Fruit fly (Drosophila melanogaster) whole organism, embryonic: ENCODE data around the gene Clbn.
A peak's percentile ranks its signal among the peaks of the same experiment; 100 is the strongest.

Source experiments
- Ada2b ChIP-seq: fragments of 200-800 bp; sonication (Bioruptor generic); IDR thresholded peaks from 2 replicates; pipeline ENCODE4 v1.3.6; 2022; ENCODE audit warnings: missing biosample characterization, missing genetic modification characterization
- B-H2 ChIP-seq: fragments of 200-800 bp; sonication (Bioruptor generic); optimal IDR thresholded peaks from 2 replicates; lab custom pipeline; 2018; ENCODE audit warnings: missing biosample characterization, mild to moderate bottlenecking, missing genetic modification characterization
- CG10147 ChIP-seq: fragments of 200-800 bp; sonication (Bioruptor generic); optimal IDR thresholded peaks from 2 replicates; lab custom pipeline; 2019; ENCODE audit warnings: missing biosample characterization, mild to moderate bottlenecking, missing genetic modification characterization, moderate library complexity
- CG1024 ChIP-seq: fragments of 200-800 bp; sonication (Bioruptor generic); IDR thresholded peaks from 2 replicates; pipeline ENCODE4 v1.3.6; 2022; ENCODE audit warnings: missing biosample characterization, missing genetic modification characterization
- CG10274 ChIP-seq: fragments of 200-800 bp; sonication (Bioruptor generic); optimal IDR thresholded peaks from 3 replicates; lab custom pipeline; 2017; ENCODE audit warnings: missing biosample characterization, mild to moderate bottlenecking, missing genetic modification characterization
- CG10321 ChIP-seq: fragments of 200-800 bp; sonication (Bioruptor generic); IDR thresholded peaks from 2 replicates; pipeline ENCODE4 v1.3.6; 2022; ENCODE audit warnings: missing biosample characterization, missing genetic modification characterization
- CG10462 ChIP-seq: fragments of 200-800 bp; sonication (Bioruptor generic); optimal IDR thresholded peaks from 2 replicates; lab custom pipeline; 2016; ENCODE audit warnings: missing biosample characterization, missing genetic modification characterization
- CG11723 ChIP-seq: fragments of 200-800 bp; sonication (Bioruptor generic); optimal IDR thresholded peaks from 2 replicates; lab custom pipeline; 2017; ENCODE audit warnings: missing biosample characterization, mild to moderate bottlenecking, missing genetic modification characterization
- CG12104 ChIP-seq: fragments of 200-800 bp; sonication (Bioruptor generic); optimal IDR thresholded peaks from 3 replicates; lab custom pipeline; 2016; ENCODE audit warnings: missing biosample characterization, missing genetic modification characterization
- CG13624 ChIP-seq: fragments of 200-800 bp; sonication (Bioruptor generic); optimal IDR thresholded peaks from 2 replicates; lab custom pipeline; 2016; ENCODE audit warnings: missing biosample characterization, missing genetic modification characterization
- CG14441 ChIP-seq: fragments of 200-800 bp; sonication (Bioruptor generic); IDR thresholded peaks from 2 replicates; pipeline ENCODE4 v1.3.6; 2022; ENCODE audit warnings: missing biosample characterization, missing genetic modification characterization
- CG14667 ChIP-seq: fragments of 200-800 bp; sonication (Bioruptor generic); IDR thresholded peaks from 2 replicates; pipeline ENCODE4 v1.3.6; 2022; ENCODE audit warnings: missing biosample characterization, missing genetic modification characterization
- CG15011 ChIP-seq: fragments of 200-800 bp; sonication (Bioruptor generic); optimal IDR thresholded peaks from 3 replicates; lab custom pipeline; 2018; ENCODE audit warnings: missing biosample characterization, mild to moderate bottlenecking, missing genetic modification characterization
- CG15601 ChIP-seq: fragments of 200-800 bp; sonication (Bioruptor generic); optimal IDR thresholded peaks from 3 replicates; lab custom pipeline; 2019; ENCODE audit warnings: missing biosample characterization, mild to moderate bottlenecking, missing genetic modification characterization, moderate library complexity
- CG17385 ChIP-seq: fragments of 200-800 bp; sonication (Bioruptor generic); optimal IDR thresholded peaks from 3 replicates; lab custom pipeline; 2018; ENCODE audit warnings: missing biosample characterization, mild to moderate bottlenecking, missing genetic modification characterization
- CG17802 ChIP-seq: fragments of 200-800 bp; sonication (Bioruptor generic); optimal IDR thresholded peaks from 2 replicates; lab custom pipeline; 2018; ENCODE audit warnings: missing biosample characterization, mild to moderate bottlenecking, missing genetic modification characterization, moderate library complexity
- CG30403 ChIP-seq: fragments of 200-800 bp; sonication (Bioruptor generic); optimal IDR thresholded peaks from 3 replicates; lab custom pipeline; 2016; ENCODE audit warnings: missing biosample characterization, missing genetic modification characterization
- CG31388 ChIP-seq: fragments of 200-800 bp; sonication (Bioruptor generic); optimal IDR thresholded peaks from 2 replicates; lab custom pipeline; 2016; ENCODE audit warnings: missing biosample characterization, missing genetic modification characterization
- CG34422 ChIP-seq: fragments of 200-800 bp; sonication (Bioruptor generic); IDR thresholded peaks from 3 replicates; pipeline ENCODE4 v1.3.6; 2022; ENCODE audit warnings: missing biosample characterization, missing genetic modification characterization
- CG3995 ChIP-seq: fragments of 200-800 bp; sonication (Bioruptor generic); optimal IDR thresholded peaks from 3 replicates; lab custom pipeline; 2016; ENCODE audit warnings: missing biosample characterization, missing genetic modification characterization
- CG4328 ChIP-seq: fragments of 200-800 bp; sonication (Bioruptor generic); optimal IDR thresholded peaks from 3 replicates; lab custom pipeline; 2017; ENCODE audit warnings: missing biosample characterization, missing genetic modification reagents, missing genetic modification characterization
- CG6854 ChIP-seq: fragments of 200-800 bp; sonication (Bioruptor generic); optimal IDR thresholded peaks from 3 replicates; lab custom pipeline; 2017; ENCODE audit warnings: missing biosample characterization, mild to moderate bottlenecking, missing genetic modification characterization
- CG7786 ChIP-seq: fragments of 200-800 bp; sonication (Bioruptor generic); optimal IDR thresholded peaks from 2 replicates; lab custom pipeline; 2016; ENCODE audit warnings: missing biosample characterization, missing genetic modification characterization
- CG8089 ChIP-seq: fragments of 200-800 bp; sonication (Bioruptor generic); optimal IDR thresholded peaks from 3 replicates; lab custom pipeline; 2016; ENCODE audit warnings: missing biosample characterization, missing genetic modification characterization
- CG9437 ChIP-seq: fragments of 200-800 bp; sonication (Bioruptor generic); optimal IDR thresholded peaks from 2 replicates; lab custom pipeline; 2018; ENCODE audit warnings: missing biosample characterization, mild to moderate bottlenecking, missing genetic modification characterization
- E2f1 ChIP-seq: fragments of 200-800 bp; sonication (Bioruptor generic); IDR thresholded peaks from 2 replicates; pipeline ENCODE4 v1.3.6; 2022; ENCODE audit warnings: missing biosample characterization, missing genetic modification characterization
- MESR4 ChIP-seq: fragments of 200-800 bp; sonication (Bioruptor generic); optimal IDR thresholded peaks from 2 replicates; lab custom pipeline; 2018; ENCODE audit warnings: missing biosample characterization, mild to moderate bottlenecking, missing genetic modification characterization, moderate library complexity
- Med ChIP-seq: fragments of 200-800 bp; sonication (Bioruptor generic); peaks from one replicate; lab custom pipeline; 2016; ENCODE audit warnings: missing biosample characterization, missing genetic modification characterization, mild to moderate bottlenecking, inconsistent platforms, moderate library complexity
- Nf-YA ChIP-seq: fragments of 200-800 bp; sonication (Bioruptor generic); IDR thresholded peaks from 2 replicates; pipeline ENCODE4 v1.3.6; 2022; ENCODE audit warnings: missing biosample characterization, missing genetic modification characterization
- Nf-YC ChIP-seq: fragments of 200-800 bp; optimal IDR thresholded peaks from 3 replicates; lab custom pipeline; 2019; ENCODE audit warnings: missing biosample characterization, mild to moderate bottlenecking, missing genetic modification characterization, moderate library complexity
- NfI ChIP-seq: fragments of 200-800 bp; sonication (Bioruptor generic); optimal IDR thresholded peaks from 3 replicates; lab custom pipeline; 2018; ENCODE audit warnings: missing biosample characterization, mild to moderate bottlenecking, missing genetic modification characterization, moderate library complexity
- ab ChIP-seq: fragments of 200-800 bp; sonication (Bioruptor generic); optimal IDR thresholded peaks from 2 replicates; lab custom pipeline; 2016; ENCODE audit warnings: missing biosample characterization, missing genetic modification characterization
- ara ChIP-seq: fragments of 200-800 bp; sonication (Bioruptor generic); IDR thresholded peaks from 2 replicates; pipeline ENCODE4 v1.3.6; 2022; ENCODE audit warnings: missing biosample characterization, missing genetic modification characterization
- bowl ChIP-seq: fragments of 200-800 bp; sonication (Bioruptor generic); IDR thresholded peaks from 2 replicates; pipeline ENCODE4 v1.3.6; 2022; ENCODE audit warnings: missing biosample characterization, missing genetic modification characterization
- chinmo ChIP-seq: fragments of 200-800 bp; sonication (Bioruptor generic); IDR thresholded peaks from 4 replicates; pipeline ENCODE4 v1.3.6; 2022; ENCODE audit warnings: missing biosample characterization, missing genetic modification characterization; ENCODE audit not compliant: partially characterized antibody
- dati ChIP-seq: fragments of 200-800 bp; sonication (Bioruptor generic); IDR thresholded peaks from 2 replicates; pipeline ENCODE4 v1.3.6; 2022; ENCODE audit warnings: missing biosample characterization, missing genetic modification characterization
- dmrt11E ChIP-seq: fragments of 200-800 bp; sonication (Bioruptor generic); optimal IDR thresholded peaks from 3 replicates; lab custom pipeline; 2018; ENCODE audit warnings: missing biosample characterization, mild to moderate bottlenecking, missing genetic modification characterization, moderate library complexity
- esg ChIP-seq: fragments of 200-800 bp; sonication (Bioruptor generic); conservative IDR thresholded peaks from 2 replicates; pipeline ENCODE4 v1.3.6; 2022; ENCODE audit warnings: missing biosample characterization, missing genetic modification characterization
- fd64A ChIP-seq: fragments of 200-800 bp; sonication (Bioruptor generic); optimal IDR thresholded peaks from 3 replicates; lab custom pipeline; 2018; ENCODE audit warnings: missing biosample characterization, mild to moderate bottlenecking, missing genetic modification characterization
- gfzf ChIP-seq: fragments of 200-800 bp; sonication (Bioruptor generic); optimal IDR thresholded peaks from 2 replicates; lab custom pipeline; 2016; ENCODE audit warnings: missing biosample characterization, mild to moderate bottlenecking, missing genetic modification characterization, moderate library complexity
- grau ChIP-seq: fragments of 200-800 bp; optimal IDR thresholded peaks from 3 replicates; lab custom pipeline; 2019; ENCODE audit warnings: missing biosample characterization, mild to moderate bottlenecking, missing genetic modification characterization, moderate library complexity
- gro ChIP-seq: fragments of 200-800 bp; sonication (Bioruptor generic); optimal IDR thresholded peaks from 2 replicates; lab custom pipeline; 2016; ENCODE audit warnings: missing biosample characterization, missing genetic modification characterization
- nerfin-2 ChIP-seq: fragments of 200-800 bp; sonication (Bioruptor generic); IDR thresholded peaks from 2 replicates; pipeline ENCODE4 v1.3.6; 2022; ENCODE audit warnings: missing biosample characterization, missing genetic modification characterization; ENCODE audit not compliant: partially characterized antibody
- pum ChIP-seq: fragments of 200-800 bp; sonication (Bioruptor generic); optimal IDR thresholded peaks from 2 replicates; lab custom pipeline; 2016; ENCODE audit warnings: missing biosample characterization, missing genetic modification characterization
- sens-2 ChIP-seq: fragments of 200-800 bp; sonication (Bioruptor generic); IDR thresholded peaks from 2 replicates; pipeline ENCODE4 v1.3.6; 2022; ENCODE audit warnings: missing biosample characterization, missing genetic modification characterization
- slbo ChIP-seq: fragments of 200-800 bp; sonication (Bioruptor generic); IDR thresholded peaks from 2 replicates; pipeline ENCODE4 v1.3.6; 2022; ENCODE audit warnings: missing biosample characterization, missing genetic modification characterization
- so ChIP-seq: fragments of 200-800 bp; sonication (Bioruptor generic); IDR thresholded peaks from 3 replicates; pipeline ENCODE4 v1.3.6; 2022; ENCODE audit warnings: missing biosample characterization, missing genetic modification characterization
- sr ChIP-seq: fragments of 200-800 bp; sonication (Bioruptor generic); IDR thresholded peaks from 3 replicates; pipeline ENCODE4 v1.3.6; 2022; ENCODE audit warnings: missing biosample characterization, missing genetic modification characterization
- tio ChIP-seq: fragments of 200-800 bp; sonication (Bioruptor generic); optimal IDR thresholded peaks from 2 replicates; lab custom pipeline; 2017; ENCODE audit warnings: missing biosample characterization, missing genetic modification characterization, inconsistent platforms
- unc-4 ChIP-seq: fragments of 200-800 bp; sonication (Bioruptor generic); IDR thresholded peaks from 2 replicates; pipeline ENCODE4 v1.3.6; 2022; ENCODE audit warnings: missing biosample characterization, missing genetic modification characterization; ENCODE audit not compliant: partially characterized antibody
- z ChIP-seq: fragments of 200-800 bp; sonication (Bioruptor generic); IDR thresholded peaks from 3 replicates; pipeline ENCODE4 v1.3.6; 2022; ENCODE audit warnings: missing biosample characterization, missing genetic modification characterization
- zfh1 ChIP-seq: fragments of 200-800 bp; sonication (Bioruptor generic); IDR thresholded peaks from 3 replicates; pipeline ENCODE4 v1.3.6; 2022; ENCODE audit warnings: missing biosample characterization, missing genetic modification characterization

Clbn gene

DNA sequence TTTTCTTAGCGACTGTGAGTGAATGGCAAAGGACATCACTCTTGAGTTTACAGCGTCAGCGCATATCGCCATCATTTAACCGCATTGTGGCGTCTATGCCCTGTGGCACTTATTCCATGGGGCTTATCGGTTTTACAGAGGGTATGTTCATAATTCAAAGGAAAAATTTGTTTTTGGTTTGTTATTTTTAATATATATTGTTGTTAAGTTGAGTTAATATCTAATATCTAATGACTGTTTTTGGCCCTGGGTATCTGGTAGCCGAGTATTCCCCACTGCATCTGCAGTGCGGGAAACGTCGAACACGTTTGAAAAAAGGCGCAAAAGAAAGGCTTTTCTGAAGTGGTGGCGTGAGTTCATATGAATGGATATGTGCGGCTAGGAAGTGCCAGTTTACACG lies 51.2 kb downstream of the Clbn start (continued):
- TF ChIP-seq CG6854 (no peak), esg (GFP tag; lab: Robert Waterston, UW) (peak; percentile 49), so (GFP tag; lab: Robert Waterston, UW) (peak; percentile 78; the same call in 2 of the 3 replicates), CG10147 (GFP tag; lab: Kevin White, UChicago) (no peak), grau (tag; lab: Kevin White, UChicago) (peak; percentile 69), Med (GFP tag; lab: Kevin White, UChicago) (peak; percentile 66), CG12104 (GFP tag; lab: Kevin White, UChicago) (peak; percentile 12), CG3995 (no peak), CG1024 (GFP tag; lab: Robert Waterston, UW) (peak; percentile 55), gro (GFP tag; lab: Kevin White, UChicago) (no peak), CG11723 (GFP tag; lab: Kevin White, UChicago) (peak; percentile 15), B-H2 (GFP tag; lab: Kevin White, UChicago) (no peak), fd64A (GFP tag; lab: Kevin White, UChicago) (peak; percentile 23), dmrt11E (tag; lab: Kevin White, UChicago) (peak; percentile 94), CG34422 (peak; percentile 77; the same call in 2 of the 3 replicates), ara (GFP tag; lab: Robert Waterston, UW) (peak; percentile 85), unc-4 (GFP tag; lab: Robert Waterston, UW) (no peak), CG17802 (tag; lab: Kevin White, UChicago) (no peak), sens-2 (GFP tag; lab: Robert Waterston, UW) (peak; percentile 72), bowl (no peak), dati (no peak), nerfin-2 (0 out of 2 replicates have a peak, but pooled peaks have one; percentile 26), CG8089 (GFP tag; lab: Kevin White, UChicago) (peak; percentile 43), ab (GFP tag; lab: Kevin White, UChicago) (no peak), tio (GFP tag; lab: Kevin White, UChicago) (peak; percentile 78), CG4328 (no peak), Ada2b (peak; percentile 60), E2f1 (GFP tag; lab: Robert Waterston, UW) (peak; percentile 58), pum (GFP tag; lab: Kevin White, UChicago) (no peak), z (GFP tag; lab: Robert Waterston, UW) (no peak), NfI (GFP tag; lab: Kevin White, UChicago) (peak; percentile 34), CG30403 (peak; percentile 67), CG15011 (GFP tag; lab: Kevin White, UChicago) (no peak), CG9437 (peak; percentile 38), Nf-YC (tag; lab: Kevin White, UChicago) (no peak), MESR4 (GFP tag; lab: Kevin White, UChicago) (no peak), CG31388 (GFP tag; lab: Kevin White, UChicago) (no peak), CG7786 (peak; percentile 25), CG10321 (GFP tag; lab: Robert Waterston, UW) (no peak), slbo (GFP tag; lab: Robert Waterston, UW) (peak; percentile 48), CG14441 (peak; percentile 63), sr (GFP tag; lab: Robert Waterston, UW) (peak; percentile 24; the same call in 1 of the 3 replicates), CG14667 (GFP tag; lab: Robert Waterston, UW) (peak; percentile 47; the same call in 1 of the 2 replicates), zfh1 (GFP tag; lab: Robert Waterston, UW) (peak; percentile 86; the same call in 2 of the 3 replicates), CG15601 (peak; percentile 67), CG13624 (no peak), chinmo (GFP tag; lab: Robert Waterston, UW) (no peak), CG10462 (GFP tag; lab: Kevin White, UChicago) (peak; percentile 62), CG17385 (GFP tag; lab: Kevin White, UChicago) (peak; percentile 67), CG10274 (GFP tag; lab: Kevin White, UChicago) (no peak), gfzf (no peak), Nf-YA (no peak)
